Worm (Caenorhabditis elegans) whole organism, L3 larva: Measurements from ENCODE around the gene txt-10.

Experiments used
- fkh-10 ChIP-seq: sonication (generic microtip); optimal IDR thresholded peaks from 2 replicates; lab custom pipeline; 2017; ENCODE audit warnings: missing biosample characterization, missing genetic modification reagents, missing genetic modification characterization
- lin-39 ChIP-seq: fragments of 150-350 bp; optimal IDR thresholded peaks from 2 replicates; lab custom pipeline; 2018; ENCODE audit warnings: missing biosample characterization, missing genetic modification reagents, missing genetic modification characterization
- nfya-1 ChIP-seq: sonication (generic microtip); optimal IDR thresholded peaks from 2 replicates; lab custom pipeline; 2017; ENCODE audit warnings: missing genetic modification characterization, mild to moderate bottlenecking, missing compliant biosample characterization, antibody characterized with exemption, moderate library complexity; ENCODE audit not compliant: insufficient read depth
- nhr-12 ChIP-seq: fragments of 150-350 bp; optimal IDR thresholded peaks from 2 replicates; lab custom pipeline; 2014; ENCODE audit warnings: missing biosample characterization, missing genetic modification characterization
- nhr-28 ChIP-seq: fragments of 150-350 bp; optimal IDR thresholded peaks from 2 replicates; lab custom pipeline; 2014; ENCODE audit warnings: missing biosample characterization, missing genetic modification characterization
- zag-1 ChIP-seq: fragments of 150-350 bp; optimal IDR thresholded peaks from 2 replicates; lab custom pipeline; 2014; ENCODE audit warnings: missing biosample characterization, missing genetic modification characterization
- ztf-4 ChIP-seq: fragments of 150-350 bp; optimal IDR thresholded peaks from 2 replicates; lab custom pipeline; 2014; ENCODE audit warnings: missing biosample characterization, missing genetic modification characterization

DNA sequence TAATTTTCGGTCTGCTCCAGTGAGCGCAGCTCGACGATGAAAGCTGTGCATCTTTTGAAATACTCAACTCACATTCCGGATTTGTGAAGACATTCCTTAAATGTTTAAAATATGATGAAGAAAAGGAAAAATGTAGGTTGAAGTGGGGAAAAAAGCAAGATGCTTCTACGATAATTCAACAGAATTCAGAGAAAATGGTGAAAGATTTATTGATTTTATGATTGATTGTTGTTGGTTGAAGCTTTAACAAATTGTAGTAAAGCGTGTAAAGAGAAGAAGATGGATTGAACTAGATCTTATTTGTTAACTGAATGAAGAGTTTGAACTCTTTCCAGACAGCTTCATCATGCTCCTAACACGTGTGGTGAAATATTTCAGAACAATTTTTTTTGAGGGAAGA, 42.6 kb downstream of the txt-10 start, which contains the start of gene ncx-5:
- no peak for TF ChIP-seq ztf-4 (tag; lab: Kevin White, UChicago)
- TF ChIP-seq fkh-10: no peak
- no peak for TF ChIP-seq lin-39 (tag; lab: Kevin White, UChicago)
- no peak for TF ChIP-seq nhr-12 (tag; lab: Kevin White, UChicago)
- no peak for TF ChIP-seq nfya-1 (tag; lab: Kevin White, UChicago)
- no peak for TF ChIP-seq zag-1 (tag; lab: Kevin White, UChicago)
- TF ChIP-seq nhr-28 (tag; lab: Kevin White, UChicago): no peak
